Worm (Caenorhabditis elegans) whole organism, L2 larva: Measurements from ENCODE around the gene C25H3.10.
A peak's percentile ranks its signal among the peaks of the same experiment; 100 is the strongest.

Source experiments
- C34F6.9 ChIP-seq: fragments of 150-350 bp; optimal IDR thresholded peaks from 2 replicates; lab custom pipeline; 2014; ENCODE audit warnings: missing biosample characterization, missing genetic modification characterization
- F13H6.1 ChIP-seq: sonication (generic microtip); optimal IDR thresholded peaks from 2 replicates; lab custom pipeline; 2016; ENCODE audit warnings: missing genetic modification characterization, missing compliant biosample characterization
- R02D3.7 ChIP-seq: fragments of 150-350 bp; optimal IDR thresholded peaks from 2 replicates; lab custom pipeline; 2014; ENCODE audit warnings: missing biosample characterization, missing genetic modification characterization
- Y55F3AM.14 ChIP-seq: fragments of 200-800 bp; sonication (Bioruptor generic); optimal IDR thresholded peaks from 2 replicates; lab custom pipeline; 2018; ENCODE audit warnings: mild to moderate bottlenecking, missing genetic modification characterization, missing compliant biosample characterization
- ZK546.5 ChIP-seq: sonication (generic microtip); optimal IDR thresholded peaks from 2 replicates; lab custom pipeline; 2017; ENCODE audit warnings: missing biosample characterization, missing genetic modification characterization
- alr-1 ChIP-seq: fragments of 150-350 bp; optimal IDR thresholded peaks from 2 replicates; lab custom pipeline; 2014; ENCODE audit warnings: missing biosample characterization, missing genetic modification characterization
- aly-2 ChIP-seq: fragments of 150-350 bp; optimal IDR thresholded peaks from 2 replicates; lab custom pipeline; 2014; ENCODE audit warnings: missing biosample characterization, missing genetic modification characterization
- blmp-1 ChIP-seq: sonication (generic microtip); optimal IDR thresholded peaks from 2 replicates; lab custom pipeline; 2017; ENCODE audit warnings: missing genetic modification characterization, mild to moderate bottlenecking, missing compliant biosample characterization, antibody characterized with exemption, moderate library complexity; ENCODE audit not compliant: insufficient read depth
- ceh-16 ChIP-seq: fragments of 150-350 bp; optimal IDR thresholded peaks from 2 replicates; lab custom pipeline; 2014; ENCODE audit warnings: missing biosample characterization, missing genetic modification characterization
- ceh-82 ChIP-seq: fragments of 150-350 bp; optimal IDR thresholded peaks from 2 replicates; lab custom pipeline; 2014; ENCODE audit warnings: missing biosample characterization, missing genetic modification characterization
- crh-2 ChIP-seq: sonication (generic microtip); optimal IDR thresholded peaks from 2 replicates; lab custom pipeline; 2017; ENCODE audit warnings: missing biosample characterization, missing genetic modification characterization
- dmd-4 ChIP-seq: sonication (generic microtip); optimal IDR thresholded peaks from 2 replicates; lab custom pipeline; 2017; ENCODE audit warnings: missing biosample characterization, missing genetic modification characterization
- egl-27 ChIP-seq: sonication (generic microtip); optimal IDR thresholded peaks from 3 replicates; lab custom pipeline; 2017; ENCODE audit warnings: missing biosample characterization, missing genetic modification reagents, missing genetic modification characterization
- elt-1 ChIP-seq: fragments of 150-350 bp; optimal IDR thresholded peaks from 2 replicates; lab custom pipeline; 2014; ENCODE audit warnings: missing biosample characterization, missing genetic modification characterization
- elt-3 ChIP-seq: sonication (generic microtip); optimal IDR thresholded peaks from 2 replicates; lab custom pipeline; 2017; ENCODE audit warnings: missing biosample characterization, missing genetic modification characterization
- fos-1 ChIP-seq: fragments of 150-350 bp; optimal IDR thresholded peaks from 2 replicates; lab custom pipeline; 2014; ENCODE audit warnings: missing biosample characterization, missing genetic modification characterization
- gmeb-1 ChIP-seq: fragments of 150-350 bp; optimal IDR thresholded peaks from 2 replicates; lab custom pipeline; 2014; ENCODE audit warnings: missing biosample characterization, missing genetic modification characterization
- lin-11 ChIP-seq: fragments of 150-350 bp; sonication (generic microtip); optimal IDR thresholded peaks from 2 replicates; lab custom pipeline; 2014; ENCODE audit warnings: missing biosample characterization, missing genetic modification characterization, inconsistent platforms, mixed read lengths
- lsy-2 ChIP-seq, 2 experiments: fragments of 150-350 bp in 1 of 2; sonication (generic microtip) in 1 of 2; optimal IDR thresholded peaks; 2 replicates each; lab custom pipeline; 2014 to 2017; ENCODE audit warnings: missing biosample characterization in 2 of 2, missing genetic modification characterization in 2 of 2
- mbf-1 ChIP-seq: sonication (generic microtip); optimal IDR thresholded peaks from 2 replicates; lab custom pipeline; 2017; ENCODE audit warnings: missing biosample characterization, missing genetic modification characterization
- mdl-1 ChIP-seq, 2 experiments: fragments of 150-350 bp in 1 of 2; sonication (generic microtip) in 1 of 2; optimal IDR thresholded peaks; 2 replicates each; lab custom pipeline; 2017; ENCODE audit warnings: missing biosample characterization in 2 of 2, missing genetic modification characterization in 2 of 2
- nhr-10 ChIP-seq: sonication (generic microtip); optimal IDR thresholded peaks from 2 replicates; lab custom pipeline; 2017; ENCODE audit warnings: missing biosample characterization, missing genetic modification characterization
- nhr-129 ChIP-seq: fragments of 150-350 bp; optimal IDR thresholded peaks from 2 replicates; lab custom pipeline; 2014; ENCODE audit warnings: missing biosample characterization, missing genetic modification characterization
- nhr-23 ChIP-seq: fragments of 150-350 bp; optimal IDR thresholded peaks from 2 replicates; lab custom pipeline; 2014; ENCODE audit warnings: missing biosample characterization, missing genetic modification reagents, missing genetic modification characterization
- nhr-237 ChIP-seq: fragments of 150-350 bp; optimal IDR thresholded peaks from 2 replicates; lab custom pipeline; 2014; ENCODE audit warnings: missing biosample characterization, missing genetic modification characterization
- nhr-25 ChIP-seq: fragments of 150-350 bp; sonication (generic microtip); optimal IDR thresholded peaks from 3 replicates; lab custom pipeline; 2014; ENCODE audit warnings: missing biosample characterization, missing genetic modification characterization
- nhr-6 ChIP-seq: fragments of 150-350 bp; optimal IDR thresholded peaks from 2 replicates; lab custom pipeline; 2014; ENCODE audit warnings: missing biosample characterization, missing genetic modification characterization
- peb-1 ChIP-seq: fragments of 150-350 bp; optimal IDR thresholded peaks from 2 replicates; lab custom pipeline; 2014; ENCODE audit warnings: missing biosample characterization, missing genetic modification characterization
- sem-4 ChIP-seq: fragments of 150-350 bp; optimal IDR thresholded peaks from 2 replicates; lab custom pipeline; 2014; ENCODE audit warnings: missing biosample characterization, missing genetic modification reagents, missing genetic modification characterization
- skn-1 ChIP-seq: sonication (generic microtip); optimal IDR thresholded peaks from 2 replicates; lab custom pipeline; 2017; ENCODE audit warnings: missing biosample characterization, missing genetic modification characterization
- sma-3 ChIP-seq: sonication (generic microtip); optimal IDR thresholded peaks from 2 replicates; lab custom pipeline; 2016; ENCODE audit warnings: missing genetic modification reagents, missing genetic modification characterization, missing compliant biosample characterization
- sma-9 ChIP-seq, 2 experiments: fragments of 150-350 bp in 1 of 2; sonication (generic microtip) in 1 of 2; optimal IDR thresholded peaks; 2 replicates each; lab custom pipeline; 2014 to 2016; ENCODE audit warnings: missing genetic modification characterization in 2 of 2, mild to moderate bottlenecking in 1 of 2, missing biosample characterization in 1 of 2, missing compliant biosample characterization in 1 of 2, missing genetic modification reagents in 1 of 2, moderate library complexity in 1 of 2
- snpc-4 ChIP-seq: fragments of 150-350 bp; optimal IDR thresholded peaks from 2 replicates; lab custom pipeline; 2014; ENCODE audit warnings: missing biosample characterization, missing genetic modification characterization
- unc-55 ChIP-seq: fragments of 150-350 bp; sonication (generic microtip); optimal IDR thresholded peaks from 3 replicates; lab custom pipeline; 2014; ENCODE audit warnings: missing biosample characterization, missing genetic modification reagents, missing genetic modification characterization
- zag-1 ChIP-seq: fragments of 150-350 bp; optimal IDR thresholded peaks from 2 replicates; lab custom pipeline; 2014; ENCODE audit warnings: missing biosample characterization, missing genetic modification characterization
- ztf-1 ChIP-seq: fragments of 200-800 bp; sonication (Bioruptor generic); conservative IDR thresholded peaks from 2 replicates; pipeline ENCODE4 v1.3.6; 2022; ENCODE audit warnings: missing genetic modification characterization, missing compliant biosample characterization
- ztf-11 ChIP-seq: sonication (generic microtip); optimal IDR thresholded peaks from 2 replicates; lab custom pipeline; 2017; ENCODE audit warnings: missing biosample characterization, missing genetic modification characterization
- ztf-4 ChIP-seq: fragments of 150-350 bp; optimal IDR thresholded peaks from 2 replicates; lab custom pipeline; 2014; ENCODE audit warnings: missing biosample characterization, missing genetic modification characterization

C25H3.10 gene

DNA sequence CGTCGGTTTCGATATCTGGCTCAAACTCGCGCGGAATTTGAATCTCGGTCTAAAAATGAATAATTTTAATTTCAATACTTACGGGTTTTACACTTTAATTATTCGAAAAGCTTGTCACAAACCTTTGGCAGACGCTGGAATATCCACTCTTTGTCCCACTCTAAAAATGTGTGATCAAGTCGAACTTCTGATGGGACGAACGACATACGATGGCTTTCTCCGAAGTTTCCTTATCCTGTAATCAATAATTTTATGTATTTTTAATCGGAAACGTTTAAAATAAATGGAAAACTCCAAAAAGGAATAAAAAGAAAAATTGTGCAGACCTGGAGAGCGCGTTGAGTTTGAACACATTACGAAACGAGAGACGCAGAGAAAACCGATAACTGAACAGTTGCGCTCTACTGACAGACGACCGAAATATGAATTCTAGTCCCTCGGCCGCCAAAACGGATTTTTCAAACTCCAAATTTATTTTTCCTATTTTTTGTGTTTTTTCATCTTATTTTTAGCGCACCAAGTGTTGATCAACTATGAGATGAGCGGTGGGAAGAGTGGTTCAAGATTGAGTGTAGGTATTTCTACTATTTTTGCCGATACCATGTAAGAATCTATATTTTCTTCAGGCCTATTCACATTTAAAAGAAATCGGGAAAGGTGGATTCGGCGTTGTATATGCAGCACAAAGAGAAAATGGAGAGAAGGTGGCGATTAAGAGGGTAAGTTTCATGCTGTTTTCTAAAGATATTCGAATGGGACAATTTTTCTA lies 49.3 kb downstream of the C25H3.10 start, which contains the start of the genes sam-4, F59E12.17 and zyg-1:
sam-4 (minus strand) TSS at position 51 of the 769 bp plus-strand sequence.
F59E12.17 (minus strand) TSS at position 235 of the 769 bp plus-strand sequence.
zyg-1 (plus strand) TSS at position 513 of the 769 bp plus-strand sequence.
- peak; percentile 93 for TF ChIP-seq unc-55 (GFP tag; lab: Kevin White, UChicago)
- no peak for TF ChIP-seq aly-2
- TF ChIP-seq nhr-129 (tag; lab: Kevin White, UChicago), result peak; percentile 78
- TF ChIP-seq crh-2, result peak; percentile 56
- peak; percentile 53 for TF ChIP-seq gmeb-1 (tag; lab: Kevin White, UChicago)
- TF ChIP-seq ZK546.5, result no peak
- peak in 1 of 2 experiments; percentile 81 for TF ChIP-seq lsy-2 (tag; optimal IDR thresholded peaks at IDR 0.05; lab: Kevin White, UChicago)
- no peak for TF ChIP-seq ceh-16 (tag; lab: Kevin White, UChicago)
- TF ChIP-seq peb-1 (tag; lab: Kevin White, UChicago), result no peak
- peak; percentile 84 for TF ChIP-seq C34F6.9 (tag; lab: Kevin White, UChicago)
- peak; percentile 41 for TF ChIP-seq fos-1
- TF ChIP-seq snpc-4 (tag; lab: Kevin White, UChicago), result peak; percentile 20
- no peak for TF ChIP-seq ztf-1
- no peak for TF ChIP-seq dmd-4 (tag; lab: Kevin White, UChicago)
- TF ChIP-seq zag-1, result no peak
- TF ChIP-seq sma-3, result peak; percentile 42
- TF ChIP-seq ceh-82 (tag; lab: Kevin White, UChicago), result no peak
- TF ChIP-seq F13H6.1 (tag; lab: Kevin White, UChicago), result peak; percentile 20
- TF ChIP-seq mbf-1 (tag; lab: Kevin White, UChicago), result no peak
- TF ChIP-seq alr-1 (tag; lab: Kevin White, UChicago), result no peak

DNA sequence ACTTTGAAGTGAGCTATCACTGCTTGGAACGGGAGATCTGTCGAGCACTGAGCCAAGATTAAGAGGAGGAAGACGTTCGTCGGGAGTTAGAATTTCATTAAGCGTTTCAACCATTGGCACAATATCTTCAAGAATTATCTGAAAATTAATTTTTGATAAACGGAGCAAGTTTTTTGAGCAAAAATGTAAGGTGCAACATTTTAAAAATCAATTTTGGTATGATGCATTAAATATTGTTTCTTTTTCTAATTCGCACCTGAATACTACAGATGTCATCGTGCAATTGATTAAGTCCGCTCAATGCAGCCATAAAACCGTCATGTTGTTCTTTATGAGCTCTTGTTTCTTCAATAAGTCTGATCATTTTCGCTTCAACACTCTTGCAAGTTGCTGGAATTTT lies 50.5 kb downstream of the C25H3.10 start, which contains the start of gene ddl-1:
ddl-1 (minus strand) TSS at position 101 of the 400 bp plus-strand sequence.
- TF ChIP-seq R02D3.7 (tag; lab: Kevin White, UChicago) (no peak), sem-4 (no peak), ztf-1 (no peak), sma-9 (GFP tag; optimal IDR thresholded peaks at IDR 0.05; lab: Kevin White, UChicago) (no peak), sma-9 (tag; optimal IDR thresholded peaks at IDR 0.05; lab: Kevin White, UChicago) (no peak), ZK546.5 (no peak), aly-2 (no peak), nhr-25 (tag; lab: Kevin White, UChicago) (no peak), egl-27 (tag; lab: Kevin White, UChicago) (no peak), mbf-1 (tag; lab: Kevin White, UChicago) (no peak), elt-3 (tag; lab: Kevin White, UChicago) (no peak), nhr-23 (tag; lab: Kevin White, UChicago) (no peak), mdl-1 (tag; optimal IDR thresholded peaks at IDR 0.05; lab: Kevin White, UChicago) (no peak), ztf-4 (tag; lab: Kevin White, UChicago) (no peak), lin-11 (no peak)

DNA sequence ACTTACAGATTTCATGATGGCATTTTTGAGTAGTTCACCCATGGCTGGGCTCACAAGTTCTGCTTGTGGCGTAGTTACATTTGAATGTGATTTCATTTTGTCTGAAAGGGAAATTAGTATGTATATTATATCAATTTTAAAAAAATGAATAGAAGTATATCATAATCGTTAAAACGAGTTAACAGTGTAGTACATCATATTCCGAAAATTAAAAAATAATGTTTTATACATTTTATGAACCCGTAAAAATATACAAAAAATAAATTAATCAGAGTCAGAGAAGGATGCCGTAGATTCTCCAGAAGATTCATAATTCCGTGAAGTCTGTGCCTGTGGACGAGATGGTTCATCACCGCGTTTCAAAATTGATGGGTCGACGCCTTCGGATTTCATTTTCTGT lies 51.8 kb downstream of the C25H3.10 start, which contains the start of gene F59E12.9:
F59E12.9 (minus strand) TSS at position 101 of the 400 bp plus-strand sequence.
- TF ChIP-seq nhr-10 (tag; lab: Kevin White, UChicago), result no peak
- TF ChIP-seq Y55F3AM.14 (GFP tag; lab: Kevin White, UChicago), result no peak
- TF ChIP-seq elt-1 (tag; lab: Kevin White, UChicago), result no peak
- no peak for TF ChIP-seq ztf-11 (tag; lab: Kevin White, UChicago)
- TF ChIP-seq lsy-2 (tag; optimal IDR thresholded peaks at IDR 0.05; lab: Kevin White, UChicago), result no peak
- no peak for TF ChIP-seq nhr-6 (tag; lab: Kevin White, UChicago)
- no peak for TF ChIP-seq F13H6.1 (tag; lab: Kevin White, UChicago)
- no peak for TF ChIP-seq mbf-1 (tag; lab: Kevin White, UChicago)
- no peak for TF ChIP-seq skn-1 (tag; lab: Kevin White, UChicago)
- no peak for TF ChIP-seq nhr-237 (tag; lab: Kevin White, UChicago)
- TF ChIP-seq blmp-1 (tag; lab: Kevin White, UChicago), result no peak
- no peak for TF ChIP-seq aly-2
- TF ChIP-seq lin-11, result no peak
- TF ChIP-seq dmd-4 (tag; lab: Kevin White, UChicago), result no peak
- no peak for TF ChIP-seq C34F6.9 (tag; lab: Kevin White, UChicago)
- no peak for TF ChIP-seq nhr-129 (tag; lab: Kevin White, UChicago)
- no peak for TF ChIP-seq ceh-16 (tag; lab: Kevin White, UChicago)
- TF ChIP-seq ZK546.5, result no peak
- no peak for TF ChIP-seq peb-1 (tag; lab: Kevin White, UChicago)
- no peak for TF ChIP-seq unc-55 (GFP tag; lab: Kevin White, UChicago)
